Worm (Caenorhabditis elegans): Measurements from ENCODE around the gene C13B9.2.

- TF ChIP-seq hlh-8 (tag; optimal IDR thresholded peaks at IDR 0.05) (no peak), ceh-31 (tag; optimal IDR thresholded peaks at IDR 0.05) (no peak), fkh-10 (GFP tag; optimal IDR thresholded peaks at IDR 0.05) (no peak), ama-1 (optimal IDR thresholded peaks at IDR 0.05) (no peak), rnt-1 (tag; optimal IDR thresholded peaks at IDR 0.05) (no peak), mec-3 (tag; optimal IDR thresholded peaks at IDR 0.05; ENCODE audit: borderline replicate concordance) (no peak), ets-4 (tag; optimal IDR thresholded peaks at IDR 0.05) (no peak), ahr-1 (tag; optimal IDR thresholded peaks at IDR 0.05) (no peak), tbx-2 (tag; optimal IDR thresholded peaks at IDR 0.05) (no peak), pqm-1 (tag; optimal IDR thresholded peaks at IDR 0.05) (no peak), hlh-6 (tag; optimal IDR thresholded peaks at IDR 0.05) (no peak), nhr-232 (tag; optimal IDR thresholded peaks at IDR 0.05) (no peak)
Observed at ce11 chrIII:6651983-6652382, 31.9 kb downstream of the C13B9.2 start, which contains the start of gene pdfr-1.

Data from whole organism, late embryonic.